Worm (Caenorhabditis elegans) whole organism, mixed stage, embryonic: ENCODE measurements around the gene cht-6.

Source experiments
- nhr-2 ChIP-seq: fragments of 150-350 bp; optimal IDR thresholded peaks from 2 replicates; lab custom pipeline; 2014; ENCODE audit warnings: missing biosample characterization, missing genetic modification characterization
- snpc-4 ChIP-seq: fragments of 150-350 bp; optimal IDR thresholded peaks from 2 replicates; lab custom pipeline; 2014; ENCODE audit warnings: missing biosample characterization, missing genetic modification characterization
- unc-39 ChIP-seq: fragments of 150-350 bp; optimal IDR thresholded peaks from 2 replicates; lab custom pipeline; 2014; ENCODE audit warnings: missing biosample characterization, missing genetic modification characterization

DNA sequence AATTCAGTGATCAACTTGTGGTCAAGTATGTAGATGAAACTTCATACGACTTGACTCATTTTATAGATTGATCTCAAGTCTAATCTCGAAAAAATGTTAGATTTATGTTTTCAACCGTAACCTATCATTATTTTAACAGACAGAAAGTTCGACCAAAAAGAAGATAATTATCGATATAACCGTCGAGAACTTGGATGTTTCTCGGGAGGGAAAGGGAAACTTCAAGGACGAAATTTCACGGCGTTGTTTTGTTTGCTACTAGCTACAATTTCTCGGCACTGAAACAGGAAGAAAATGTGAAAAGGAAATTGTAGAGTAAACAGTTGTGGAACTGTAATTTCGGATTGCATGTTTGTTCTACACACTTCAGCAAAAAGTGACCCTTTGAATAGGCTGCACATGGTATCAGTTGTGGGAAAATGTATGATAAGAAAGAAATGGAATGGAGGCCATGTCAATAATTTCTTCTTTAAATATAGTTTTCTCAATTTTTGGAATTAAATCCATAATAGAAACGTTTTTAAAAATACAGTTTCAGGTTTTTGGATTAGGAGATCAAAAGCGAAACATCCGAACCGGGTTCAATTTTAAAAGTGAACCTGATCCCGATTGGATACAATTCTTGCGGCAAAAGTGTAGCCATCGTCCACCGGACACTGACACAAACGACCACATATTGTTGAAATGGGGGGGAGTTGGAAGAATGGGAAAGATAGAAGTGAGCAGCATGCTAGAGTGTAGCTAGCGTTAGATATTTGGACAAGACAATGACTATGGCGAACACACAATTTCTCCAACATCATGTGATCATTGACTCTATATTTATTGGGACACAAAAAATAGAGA lies 16.0 kb downstream of the cht-6 start:
- TF ChIP-seq nhr-2 (tag; lab: Kevin White, UChicago) (no peak), snpc-4 (tag; lab: Kevin White, UChicago) (no peak), unc-39 (tag; lab: Kevin White, UChicago) (no peak)
